Worm (Caenorhabditis elegans) whole organism, L3 larva: Measurements from ENCODE around the gene K08H2.10.

ENCODE experiments used
- ZK546.5 ChIP-seq: sonication (generic microtip); optimal IDR thresholded peaks from 2 replicates; lab custom pipeline; 2017; ENCODE audit warnings: missing biosample characterization, missing genetic modification characterization
- aly-2 ChIP-seq: fragments of 150-350 bp; optimal IDR thresholded peaks from 2 replicates; lab custom pipeline; 2014; ENCODE audit warnings: missing biosample characterization, missing genetic modification characterization
- ama-1 ChIP-seq: fragments of 150-350 bp; optimal IDR thresholded peaks from 2 replicates; lab custom pipeline; 2018
- ceh-28 ChIP-seq: fragments of 150-350 bp; optimal IDR thresholded peaks from 2 replicates; lab custom pipeline; 2014; ENCODE audit warnings: missing biosample characterization, missing genetic modification reagents, missing genetic modification characterization
- ceh-82 ChIP-seq: fragments of 150-350 bp; optimal IDR thresholded peaks from 2 replicates; lab custom pipeline; 2014; ENCODE audit warnings: missing biosample characterization, missing genetic modification characterization
- ceh-9 ChIP-seq: sonication (generic microtip); optimal IDR thresholded peaks from 2 replicates; lab custom pipeline; 2018; ENCODE audit warnings: missing biosample characterization, missing genetic modification characterization
- egl-5 ChIP-seq: fragments of 150-350 bp; optimal IDR thresholded peaks from 2 replicates; lab custom pipeline; 2017; ENCODE audit warnings: missing biosample characterization, missing genetic modification reagents, missing genetic modification characterization, inconsistent platforms
- elt-1 ChIP-seq: fragments of 150-350 bp; optimal IDR thresholded peaks from 2 replicates; lab custom pipeline; 2014; ENCODE audit warnings: missing biosample characterization, missing genetic modification characterization
- elt-2 ChIP-seq: sonication (generic microtip); optimal IDR thresholded peaks from 2 replicates; lab custom pipeline; 2016; ENCODE audit warnings: missing genetic modification reagents, mild to moderate bottlenecking, missing genetic modification characterization, missing compliant biosample characterization
- elt-3 ChIP-seq, 3 experiments: fragments of 150-350 bp in 1 of 3; sonication (generic microtip) in 2 of 3; optimal IDR thresholded peaks; 2 replicates in 2 of 3; 4 replicates in 1 of 3; lab custom pipeline; 2014 to 2017; ENCODE audit warnings: missing biosample characterization in 3 of 3, missing genetic modification characterization in 3 of 3
- fkh-10 ChIP-seq: sonication (generic microtip); optimal IDR thresholded peaks from 2 replicates; lab custom pipeline; 2017; ENCODE audit warnings: missing biosample characterization, missing genetic modification reagents, missing genetic modification characterization
- fkh-2 ChIP-seq: fragments of 150-350 bp; optimal IDR thresholded peaks from 2 replicates; lab custom pipeline; 2014; ENCODE audit warnings: missing biosample characterization, missing genetic modification reagents, missing genetic modification characterization
- fos-1 ChIP-seq: fragments of 150-350 bp; optimal IDR thresholded peaks from 2 replicates; lab custom pipeline; 2014; ENCODE audit warnings: missing biosample characterization, missing genetic modification characterization
- jun-1 ChIP-seq: fragments of 150-350 bp; optimal IDR thresholded peaks from 2 replicates; lab custom pipeline; 2014; ENCODE audit warnings: missing biosample characterization, missing genetic modification reagents, missing genetic modification characterization
- lin-15B ChIP-seq: fragments of 150-350 bp; optimal IDR thresholded peaks from 2 replicates; lab custom pipeline; 2014; ENCODE audit warnings: missing biosample characterization, missing genetic modification characterization
- lin-39 ChIP-seq: fragments of 150-350 bp; optimal IDR thresholded peaks from 2 replicates; lab custom pipeline; 2018; ENCODE audit warnings: missing biosample characterization, missing genetic modification reagents, missing genetic modification characterization
- lsy-12 ChIP-seq: sonication (generic microtip); optimal IDR thresholded peaks from 2 replicates; lab custom pipeline; 2016; ENCODE audit warnings: mild to moderate bottlenecking, missing genetic modification characterization, missing compliant biosample characterization
- mdl-1 ChIP-seq: fragments of 150-350 bp; optimal IDR thresholded peaks from 2 replicates; lab custom pipeline; 2014; ENCODE audit warnings: missing biosample characterization, missing genetic modification characterization
- mml-1 ChIP-seq: fragments of 150-350 bp; sonication (generic microtip); optimal IDR thresholded peaks from 3 replicates; lab custom pipeline; 2014; ENCODE audit warnings: missing biosample characterization, missing genetic modification characterization
- nfya-1 ChIP-seq: sonication (generic microtip); optimal IDR thresholded peaks from 2 replicates; lab custom pipeline; 2017; ENCODE audit warnings: missing genetic modification characterization, mild to moderate bottlenecking, missing compliant biosample characterization, antibody characterized with exemption, moderate library complexity; ENCODE audit not compliant: insufficient read depth
- nhr-11 ChIP-seq: fragments of 150-350 bp; optimal IDR thresholded peaks from 2 replicates; lab custom pipeline; 2014; ENCODE audit warnings: missing biosample characterization, missing genetic modification characterization
- nhr-12 ChIP-seq: fragments of 150-350 bp; optimal IDR thresholded peaks from 2 replicates; lab custom pipeline; 2014; ENCODE audit warnings: missing biosample characterization, missing genetic modification characterization
- nhr-23 ChIP-seq: fragments of 150-350 bp; optimal IDR thresholded peaks from 2 replicates; lab custom pipeline; 2014; ENCODE audit warnings: missing biosample characterization, missing genetic modification reagents, missing genetic modification characterization
- nhr-237 ChIP-seq: fragments of 150-350 bp; optimal IDR thresholded peaks from 2 replicates; lab custom pipeline; 2014; ENCODE audit warnings: missing biosample characterization, missing genetic modification characterization
- nhr-25 ChIP-seq: sonication (generic microtip); optimal IDR thresholded peaks from 2 replicates; lab custom pipeline; 2017; ENCODE audit warnings: missing biosample characterization, missing genetic modification characterization
- nhr-28 ChIP-seq: fragments of 150-350 bp; optimal IDR thresholded peaks from 2 replicates; lab custom pipeline; 2014; ENCODE audit warnings: missing biosample characterization, missing genetic modification characterization
- nhr-43 ChIP-seq: sonication (generic microtip); optimal IDR thresholded peaks from 2 replicates; lab custom pipeline; 2016; ENCODE audit warnings: mild to moderate bottlenecking, missing genetic modification characterization, missing compliant biosample characterization; ENCODE audit not compliant: poor library complexity, severe bottlenecking
- nhr-67 ChIP-seq: fragments of 150-350 bp; optimal IDR thresholded peaks from 2 replicates; lab custom pipeline; 2014; ENCODE audit warnings: missing biosample characterization, missing genetic modification characterization
- nhr-77 ChIP-seq: fragments of 150-350 bp; optimal IDR thresholded peaks from 2 replicates; lab custom pipeline; 2014; ENCODE audit warnings: missing biosample characterization, missing genetic modification characterization
- pha-4 ChIP-seq: fragments of 150-350 bp; optimal IDR thresholded peaks from 2 replicates; lab custom pipeline; 2014; ENCODE audit warnings: missing biosample characterization, missing genetic modification reagents, missing genetic modification characterization
- pqm-1 ChIP-seq: fragments of 150-350 bp; optimal IDR thresholded peaks from 2 replicates; lab custom pipeline; 2017; ENCODE audit warnings: missing biosample characterization, missing genetic modification characterization, inconsistent platforms
- sea-2 ChIP-seq: fragments of 150-350 bp; sonication (generic microtip); optimal IDR thresholded peaks from 4 replicates; lab custom pipeline; 2014; ENCODE audit warnings: missing biosample characterization, missing genetic modification reagents, missing genetic modification characterization
- skn-1 ChIP-seq: fragments of 150-350 bp; optimal IDR thresholded peaks from 2 replicates; lab custom pipeline; 2014; ENCODE audit warnings: missing biosample characterization, missing genetic modification characterization
- snpc-4 ChIP-seq: fragments of 150-350 bp; optimal IDR thresholded peaks from 2 replicates; lab custom pipeline; 2014; ENCODE audit warnings: missing biosample characterization, missing genetic modification characterization
- unc-39 ChIP-seq: sonication (generic microtip); optimal IDR thresholded peaks from 4 replicates; lab custom pipeline; 2017; ENCODE audit warnings: missing biosample characterization, missing genetic modification characterization
- unc-62 ChIP-seq: fragments of 150-350 bp; sonication (generic microtip); optimal IDR thresholded peaks from 4 replicates; lab custom pipeline; 2014; ENCODE audit warnings: missing biosample characterization, missing genetic modification reagents, missing genetic modification characterization
- zag-1 ChIP-seq: fragments of 150-350 bp; optimal IDR thresholded peaks from 2 replicates; lab custom pipeline; 2014; ENCODE audit warnings: missing biosample characterization, missing genetic modification characterization
- ztf-11 ChIP-seq: fragments of 150-350 bp; optimal IDR thresholded peaks from 2 replicates; lab custom pipeline; 2014; ENCODE audit warnings: missing biosample characterization, missing genetic modification characterization
- ztf-4 ChIP-seq: fragments of 150-350 bp; optimal IDR thresholded peaks from 2 replicates; lab custom pipeline; 2014; ENCODE audit warnings: missing biosample characterization, missing genetic modification characterization

The K08H2.10 gene

DNA sequence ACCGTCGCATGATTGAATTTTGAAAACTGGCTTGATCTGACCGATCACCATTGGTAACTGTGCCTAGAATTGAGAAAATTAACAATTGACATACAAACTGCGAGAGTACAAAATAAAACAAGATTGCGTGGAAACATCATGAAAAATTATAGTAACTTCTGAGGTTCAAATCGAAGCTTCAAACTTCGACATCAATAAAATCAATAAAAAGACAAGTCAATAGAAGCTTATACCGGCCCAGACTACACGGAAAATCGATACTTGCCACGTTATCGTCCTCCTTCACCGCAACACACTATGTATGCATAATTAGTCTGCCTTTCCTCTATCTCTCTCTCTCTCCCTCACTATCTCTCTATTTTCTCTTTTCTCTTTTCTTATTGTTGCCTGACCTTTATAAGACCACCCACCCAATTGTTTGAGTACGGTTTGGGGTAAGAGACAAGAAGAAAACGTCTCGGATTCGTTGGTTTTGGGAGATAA, 31.0 kb upstream of the K08H2.10 start, which contains the start of gene skr-21:
Gene skr-21 (minus strand): TSS at position 51 of the 483 bp plus-strand sequence.
- TF ChIP-seq nhr-11 (no peak), ZK546.5 (tag; lab: Kevin White, UChicago) (no peak), mml-1 (tag; lab: Kevin White, UChicago) (no peak), lin-39 (tag; lab: Kevin White, UChicago) (no peak), ceh-28 (tag; lab: Kevin White, UChicago) (peak; percentile 64), unc-62 (no peak), elt-2 (tag; lab: Kevin White, UChicago) (peak; percentile 1), fkh-2 (tag; lab: Kevin White, UChicago) (no peak), jun-1 (no peak), lsy-12 (tag; lab: Kevin White, UChicago) (no peak), ama-1 (lab: Kevin White, UChicago) (no peak), nhr-25 (tag; lab: Kevin White, UChicago) (peak; percentile 11), nfya-1 (no peak), snpc-4 (tag; lab: Kevin White, UChicago) (no peak), elt-3 (tag; optimal IDR thresholded peaks at IDR 0.05; lab: Kevin White, UChicago) (no peak), pqm-1 (no peak)

DNA sequence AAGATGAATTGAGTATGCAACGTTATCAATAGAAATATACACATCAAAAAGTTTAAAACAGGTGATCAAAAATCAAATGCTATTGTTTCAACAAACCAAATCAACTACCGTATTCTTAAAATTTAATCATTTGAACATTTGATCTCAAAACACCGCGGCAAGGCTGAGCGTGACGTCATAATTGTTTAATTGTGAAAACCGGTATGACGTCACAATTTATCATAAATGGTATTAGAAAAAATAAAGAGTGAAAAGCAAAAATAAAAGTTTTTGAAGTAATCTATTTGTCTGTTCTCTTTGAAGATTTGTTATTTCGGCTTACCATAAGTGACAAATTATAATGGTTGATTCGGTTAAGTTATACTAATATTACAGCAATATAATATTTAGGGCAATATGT, 29.8 kb upstream of the K08H2.10 start:
- TF ChIP-seq ceh-9 (tag; lab: Kevin White, UChicago) (no peak), nhr-28 (tag; lab: Kevin White, UChicago) (no peak), unc-62 (no peak), mdl-1 (no peak), nhr-77 (no peak), nhr-23 (tag; lab: Kevin White, UChicago) (no peak), lin-15B (tag; lab: Kevin White, UChicago) (no peak), egl-5 (tag; lab: Kevin White, UChicago) (no peak), lin-39 (tag; lab: Kevin White, UChicago) (no peak), elt-3 (tag; optimal IDR thresholded peaks at IDR 0.05; lab: Kevin White, UChicago) (no peak), nhr-67 (tag; lab: Kevin White, UChicago) (no peak), unc-39 (no peak), nhr-12 (tag; lab: Kevin White, UChicago) (no peak), sea-2 (no peak), ama-1 (lab: Kevin White, UChicago) (no peak), lsy-12 (tag; lab: Kevin White, UChicago) (no peak), fos-1 (tag; lab: Kevin White, UChicago) (no peak), nhr-43 (no peak), nhr-237 (no peak)

DNA sequence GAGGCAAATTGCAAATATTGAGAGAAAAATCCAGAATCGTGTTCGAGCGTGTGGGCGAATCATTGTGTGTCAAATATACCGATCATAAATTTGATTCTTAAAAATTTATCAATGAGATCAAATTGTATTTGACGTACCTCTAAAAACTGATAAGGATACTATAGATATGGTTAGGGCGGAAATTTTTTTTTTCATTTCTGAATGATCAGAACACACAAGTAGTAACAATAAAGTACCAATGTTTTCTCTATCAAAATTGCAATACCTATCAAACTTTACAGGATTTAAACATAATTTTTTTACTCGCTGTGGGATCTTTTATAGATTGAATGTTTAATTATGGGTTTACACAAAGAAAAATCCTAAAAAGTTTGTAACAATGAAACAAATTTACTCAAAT, 25.3 kb upstream of the K08H2.10 start, which contains the start of gene bgnt-1.5:
Gene bgnt-1.5 (minus strand): TSS at position 101 of the 400 bp plus-strand sequence.
- no peak for TF ChIP-seq unc-62
- no peak for TF ChIP-seq nhr-43
- no peak for TF ChIP-seq nhr-67 (tag; lab: Kevin White, UChicago)
- TF ChIP-seq skn-1 (tag; lab: Kevin White, UChicago), result no peak
- TF ChIP-seq ztf-4 (tag; lab: Kevin White, UChicago), result no peak
- TF ChIP-seq ZK546.5 (tag; lab: Kevin White, UChicago), result no peak
- no peak for TF ChIP-seq egl-5 (tag; lab: Kevin White, UChicago)
- no peak for TF ChIP-seq jun-1
- TF ChIP-seq pha-4 (tag; lab: Kevin White, UChicago), result no peak
- TF ChIP-seq aly-2 (tag; lab: Kevin White, UChicago), result no peak
- TF ChIP-seq fkh-10 (GFP tag; lab: Kevin White, UChicago), result no peak
- TF ChIP-seq elt-1, result no peak
- no peak for TF ChIP-seq zag-1
- TF ChIP-seq ceh-82, result no peak
- no peak for TF ChIP-seq nhr-11
- TF ChIP-seq nhr-25 (tag; lab: Kevin White, UChicago), result no peak
- no peak for TF ChIP-seq mml-1 (tag; lab: Kevin White, UChicago)
- no peak for TF ChIP-seq nfya-1
- no peak for TF ChIP-seq snpc-4 (tag; lab: Kevin White, UChicago)
- TF ChIP-seq lin-39 (tag; lab: Kevin White, UChicago), result no peak

ce11 chrX:13234879-13235278, 22.7 kb upstream of the K08H2.10 start, which contains the start of gene K08H2.2:
K08H2.2 (minus strand) TSS chrX:13234979.
- TF ChIP-seq pqm-1 (no peak), ama-1 (lab: Kevin White, UChicago) (no peak), nhr-67 (tag; lab: Kevin White, UChicago) (no peak), mdl-1 (no peak), nhr-77 (no peak), ZK546.5 (tag; lab: Kevin White, UChicago) (no peak), ztf-11 (tag; lab: Kevin White, UChicago) (no peak), nhr-237 (no peak), pha-4 (tag; lab: Kevin White, UChicago) (no peak), ceh-28 (tag; lab: Kevin White, UChicago) (no peak)
- TF ChIP-seq, all 47 proteins: peak for 0
